Worm (Caenorhabditis elegans) whole organism, L1 larva: ENCODE results near the gene F43G6.8.
A peak's percentile ranks its signal among the peaks of the same experiment; 100 is the strongest.

Source experiments
- C04F5.9 ChIP-seq: sonication (generic microtip); optimal IDR thresholded peaks from 2 replicates; lab custom pipeline; 2016; ENCODE audit warnings: missing genetic modification characterization, missing compliant biosample characterization
- C16A3.4 ChIP-seq: fragments of 150-350 bp; optimal IDR thresholded peaks from 2 replicates; lab custom pipeline; 2014; ENCODE audit warnings: missing biosample characterization, missing genetic modification characterization
- F16B12.6 ChIP-seq: fragments of 150-350 bp; optimal IDR thresholded peaks from 2 replicates; lab custom pipeline; 2014; ENCODE audit warnings: missing biosample characterization, missing genetic modification characterization
- Y116A8C.19 ChIP-seq: sonication (generic microtip); optimal IDR thresholded peaks from 2 replicates; lab custom pipeline; 2016; ENCODE audit warnings: missing compliant biosample characterization, missing genetic modification characterization, borderline replicate concordance
- blmp-1 ChIP-seq: fragments of 150-350 bp; optimal IDR thresholded peaks from 2 replicates; lab custom pipeline; 2014; ENCODE audit warnings: missing biosample characterization, missing genetic modification characterization
- ceh-63 ChIP-seq: fragments of 200-800 bp; sonication (Bioruptor generic); optimal IDR thresholded peaks from 2 replicates; lab custom pipeline; 2018; ENCODE audit warnings: mild to moderate bottlenecking, missing genetic modification characterization, missing compliant biosample characterization
- ceh-8 ChIP-seq: fragments of 200-800 bp; sonication (Bioruptor generic); optimal IDR thresholded peaks from 2 replicates; lab custom pipeline; 2018; ENCODE audit warnings: mild to moderate bottlenecking, missing genetic modification characterization, moderate library complexity, missing compliant biosample characterization
- ceh-82 ChIP-seq, 3 experiments: fragments of 150-350 bp in 1 of 3; sonication (generic microtip) in 2 of 3; optimal IDR thresholded peaks; 2 replicates each; lab custom pipeline; 2014 to 2017; ENCODE audit warnings: missing biosample characterization in 3 of 3, missing genetic modification characterization in 3 of 3
- dsc-1 ChIP-seq: sonication (generic microtip); optimal IDR thresholded peaks from 2 replicates; lab custom pipeline; 2016; ENCODE audit warnings: mild to moderate bottlenecking, missing genetic modification characterization, missing compliant biosample characterization
- efl-3 ChIP-seq: fragments of 200-800 bp; sonication (Bioruptor generic); optimal IDR thresholded peaks from 2 replicates; lab custom pipeline; 2018; ENCODE audit warnings: mild to moderate bottlenecking, missing genetic modification characterization, missing compliant biosample characterization
- egl-13 ChIP-seq: sonication (generic microtip); optimal IDR thresholded peaks from 2 replicates; lab custom pipeline; 2016; ENCODE audit warnings: missing genotype, missing genetic modification reagents, missing genetic modification characterization, missing compliant biosample characterization
- egl-27 ChIP-seq, 2 experiments: fragments of 150-350 bp in 1 of 2; sonication (generic microtip); optimal IDR thresholded peaks; 3 replicates each; lab custom pipeline; 2017 to 2018; ENCODE audit warnings: missing biosample characterization in 2 of 2, missing genetic modification characterization in 2 of 2, missing genetic modification reagents in 2 of 2
- elt-3 ChIP-seq, 6 experiments: fragments of 150-350 bp in 1 of 6; sonication (generic microtip); optimal IDR thresholded peaks; 2 replicates each; lab custom pipeline; 2017 to 2018; ENCODE audit warnings: missing biosample characterization in 6 of 6, missing genetic modification characterization in 6 of 6, inconsistent platforms in 1 of 6
- fkh-8 ChIP-seq: sonication (generic microtip); optimal IDR thresholded peaks from 2 replicates; lab custom pipeline; 2016; ENCODE audit warnings: mild to moderate bottlenecking, missing genetic modification characterization, missing compliant biosample characterization
- grh-1 ChIP-seq: fragments of 200-800 bp; sonication (Bioruptor generic); IDR thresholded peaks from 2 replicates; pipeline ENCODE4 v1.3.6; 2022; ENCODE audit warnings: missing genetic modification reagents, missing genetic modification characterization, missing compliant biosample characterization
- hpl-2 ChIP-seq: fragments of 150-350 bp; optimal IDR thresholded peaks from 2 replicates; lab custom pipeline; 2014; ENCODE audit warnings: missing biosample characterization, missing genetic modification reagents, missing genetic modification characterization
- irx-1 ChIP-seq: sonication (generic microtip); optimal IDR thresholded peaks from 2 replicates; lab custom pipeline; 2016; ENCODE audit warnings: missing genetic modification characterization, missing compliant biosample characterization
- isw-1 ChIP-seq: fragments of 200-800 bp; sonication (Bioruptor generic); IDR thresholded peaks from 2 replicates; pipeline ENCODE4 v1.3.6; 2022; ENCODE audit warnings: missing genetic modification characterization, missing compliant biosample characterization
- lin-13 ChIP-seq: fragments of 150-350 bp; optimal IDR thresholded peaks from 2 replicates; lab custom pipeline; 2014; ENCODE audit warnings: missing biosample characterization, missing genetic modification reagents, missing genetic modification characterization
- lin-14 ChIP-seq: fragments of 200-800 bp; sonication (Bioruptor generic); optimal IDR thresholded peaks from 2 replicates; lab custom pipeline; 2018; ENCODE audit warnings: mild to moderate bottlenecking, missing genetic modification characterization, moderate library complexity, missing compliant biosample characterization
- lin-15B ChIP-seq: fragments of 150-350 bp; sonication (generic microtip); optimal IDR thresholded peaks from 3 replicates; lab custom pipeline; 2014; ENCODE audit warnings: missing biosample characterization, missing genetic modification characterization
- lin-35 ChIP-seq, 2 experiments: fragments of 150-350 bp; optimal IDR thresholded peaks; 2 replicates each; lab custom pipeline; 2014; ENCODE audit warnings: missing biosample characterization in 2 of 2, missing genetic modification characterization in 2 of 2, missing genetic modification reagents in 2 of 2
- lir-3 ChIP-seq: sonication (generic microtip); optimal IDR thresholded peaks from 2 replicates; lab custom pipeline; 2016; ENCODE audit warnings: mild to moderate bottlenecking, missing genetic modification characterization, moderate library complexity, missing compliant biosample characterization; ENCODE audit not compliant: poor library complexity
- lsy-2 ChIP-seq, 2 experiments: fragments of 150-350 bp; optimal IDR thresholded peaks; 2 replicates each; lab custom pipeline; 2014; ENCODE audit warnings: missing biosample characterization in 2 of 2, missing genetic modification characterization in 2 of 2
- mdl-1 ChIP-seq, 2 experiments: fragments of 150-350 bp; optimal IDR thresholded peaks; 2 replicates each; lab custom pipeline; 2014 to 2017; ENCODE audit warnings: missing biosample characterization in 2 of 2, missing genetic modification characterization in 2 of 2, inconsistent platforms in 1 of 2
- nhr-19 ChIP-seq: fragments of 200-800 bp; sonication (Bioruptor generic); conservative IDR thresholded peaks from 2 replicates; pipeline ENCODE4 v1.3.6; 2022; ENCODE audit warnings: missing genetic modification characterization, missing compliant biosample characterization
- nhr-20 ChIP-seq: sonication (generic microtip); optimal IDR thresholded peaks from 2 replicates; lab custom pipeline; 2016; ENCODE audit warnings: mild to moderate bottlenecking, missing genetic modification characterization, missing compliant biosample characterization
- nhr-47 ChIP-seq: sonication (generic microtip); optimal IDR thresholded peaks from 2 replicates; lab custom pipeline; 2016; ENCODE audit warnings: mild to moderate bottlenecking, missing genetic modification characterization, moderate library complexity, missing compliant biosample characterization
- nhr-71 ChIP-seq: sonication (generic microtip); optimal IDR thresholded peaks from 2 replicates; lab custom pipeline; 2016; ENCODE audit warnings: mild to moderate bottlenecking, missing genetic modification characterization, moderate library complexity, missing compliant biosample characterization
- nhr-76 ChIP-seq: sonication (generic microtip); optimal IDR thresholded peaks from 2 replicates; lab custom pipeline; 2017; ENCODE audit warnings: missing biosample characterization, missing genetic modification characterization
- nhr-85 ChIP-seq: sonication (generic microtip); peaks from one replicate; lab custom pipeline; 2016; ENCODE audit warnings: missing genetic modification characterization, inconsistent platforms, missing compliant biosample characterization
- nhr-90 ChIP-seq: sonication (generic microtip); optimal IDR thresholded peaks from 2 replicates; lab custom pipeline; 2016; ENCODE audit warnings: mild to moderate bottlenecking, missing genetic modification characterization, missing compliant biosample characterization; ENCODE audit not compliant: poor library complexity
- pax-3 ChIP-seq: fragments of 200-800 bp; sonication (Bioruptor generic); optimal IDR thresholded peaks from 2 replicates; lab custom pipeline; 2018; ENCODE audit warnings: mild to moderate bottlenecking, missing genetic modification characterization, moderate library complexity, missing compliant biosample characterization
- rnt-1 ChIP-seq: sonication (generic microtip); optimal IDR thresholded peaks from 2 replicates; lab custom pipeline; 2016; ENCODE audit warnings: mild to moderate bottlenecking, missing genetic modification characterization, moderate library complexity, missing compliant biosample characterization
- snpc-4 ChIP-seq: fragments of 150-350 bp; optimal IDR thresholded peaks from 2 replicates; lab custom pipeline; 2014; ENCODE audit warnings: missing biosample characterization, missing genetic modification characterization
- snu-23 ChIP-seq: sonication (generic microtip); optimal IDR thresholded peaks from 2 replicates; lab custom pipeline; 2016; ENCODE audit warnings: missing genetic modification characterization, missing compliant biosample characterization
- sptf-1 ChIP-seq: fragments of 150-350 bp; optimal IDR thresholded peaks from 2 replicates; lab custom pipeline; 2014; ENCODE audit warnings: missing biosample characterization, missing genetic modification characterization
- swsn-7 ChIP-seq: sonication (generic microtip); optimal IDR thresholded peaks from 2 replicates; lab custom pipeline; 2016; ENCODE audit warnings: missing genetic modification characterization, missing compliant biosample characterization
- tlp-1 ChIP-seq: fragments of 150-350 bp; optimal IDR thresholded peaks from 2 replicates; lab custom pipeline; 2014; ENCODE audit warnings: missing biosample characterization, missing genetic modification characterization
- unc-30 ChIP-seq: sonication (generic microtip); optimal IDR thresholded peaks from 2 replicates; lab custom pipeline; 2017; ENCODE audit warnings: missing biosample characterization, missing genetic modification characterization
- vab-15 ChIP-seq: sonication (generic microtip); optimal IDR thresholded peaks from 2 replicates; lab custom pipeline; 2017; ENCODE audit warnings: missing genotype, mild to moderate bottlenecking, missing genetic modification characterization, missing compliant biosample characterization
- ztf-11 ChIP-seq, 2 experiments: sonication (generic microtip); optimal IDR thresholded peaks; 2 replicates each; lab custom pipeline; 2016 to 2017; ENCODE audit warnings: missing genetic modification characterization in 2 of 2, missing biosample characterization in 1 of 2, missing compliant biosample characterization in 1 of 2

The F43G6.8 gene

ce11 chrII:11843441-11843840 is 29.5 kb upstream of the F43G6.8 start:
- TF ChIP-seq ztf-11 (tag; optimal IDR thresholded peaks at IDR 0.05; lab: Kevin White, UChicago) = no peak
- TF ChIP-seq tlp-1 (tag; lab: Kevin White, UChicago) = no peak
- TF ChIP-seq nhr-71 (tag; lab: Kevin White, UChicago) = peak; percentile 7
- TF ChIP-seq fkh-8 (tag; lab: Kevin White, UChicago) = no peak
- TF ChIP-seq nhr-47 (tag; lab: Kevin White, UChicago) = no peak
- TF ChIP-seq hpl-2 (GFP tag; lab: Kevin White, UChicago) = no peak
- no peak for TF ChIP-seq egl-13 (tag; lab: Kevin White, UChicago)
- peak; percentile 69 for TF ChIP-seq nhr-85
- TF ChIP-seq blmp-1 (tag; lab: Kevin White, UChicago) = peak; percentile 46
- TF ChIP-seq unc-30 (tag; lab: Kevin White, UChicago) = no peak
- TF ChIP-seq elt-3 (tag; optimal IDR thresholded peaks at IDR 0.05; lab: Kevin White, UChicago) = no peak
- no peak for TF ChIP-seq sptf-1
- no peak for TF ChIP-seq ceh-82 (tag; optimal IDR thresholded peaks at IDR 0.05; lab: Kevin White, UChicago)
- no peak for TF ChIP-seq grh-1 (GFP tag; lab: Robert Waterston, UW)

ce11 chrII:11842766-11843165 is 28.9 kb upstream of the F43G6.8 start:
- TF ChIP-seq snpc-4 (tag; lab: Kevin White, UChicago) (peak; percentile 27), elt-3 (tag; optimal IDR thresholded peaks at IDR 0.05; lab: Kevin White, UChicago) (no peak)
- TF ChIP-seq, all 84 proteins: peak for 1

- no peak for TF ChIP-seq F16B12.6 (tag; lab: Kevin White, UChicago)
- TF ChIP-seq mdl-1 (tag; optimal IDR thresholded peaks at IDR 0.05; lab: Kevin White, UChicago) = no peak
- no peak for TF ChIP-seq dsc-1
- TF ChIP-seq ceh-63 (GFP tag; lab: Kevin White, UChicago) = no peak
- no peak for TF ChIP-seq fkh-8 (tag; lab: Kevin White, UChicago)
- no peak for TF ChIP-seq lir-3
- TF ChIP-seq ztf-11 (tag; optimal IDR thresholded peaks at IDR 0.05; lab: Kevin White, UChicago) = no peak
- no peak for TF ChIP-seq sptf-1
- no peak for TF ChIP-seq rnt-1 (tag; lab: Kevin White, UChicago)
- no peak for TF ChIP-seq efl-3 (GFP tag; lab: Kevin White, UChicago)
- TF ChIP-seq swsn-7 (tag; lab: Kevin White, UChicago) = no peak
These were observed 28.4 kb upstream of the F43G6.8 start, which contains the start of gene T27D12.1 for ce11 chrII:11842317-11842716. Gene T27D12.1, plus strand, starts transcription at chrII:11842617.

ce11 chrII:11841653-11842052 is 27.8 kb upstream of the F43G6.8 start:
- TF ChIP-seq lsy-2 (tag; optimal IDR thresholded peaks at IDR 0.05; lab: Kevin White, UChicago) (no peak), lin-15B (tag; lab: Kevin White, UChicago) (no peak), Y116A8C.19 (no peak), dsc-1 (no peak), nhr-71 (tag; lab: Kevin White, UChicago) (peak; percentile 57), lin-13 (GFP tag; lab: Kevin White, UChicago) (no peak), ceh-82 (tag; optimal IDR thresholded peaks at IDR 0.05; lab: Kevin White, UChicago) (no peak), irx-1 (no peak), snu-23 (peak; percentile 35), fkh-8 (tag; lab: Kevin White, UChicago) (no peak), pax-3 (tag; lab: Kevin White, UChicago) (no peak), ceh-8 (GFP tag; lab: Kevin White, UChicago) (no peak), nhr-85 (peak; percentile 90), isw-1 (GFP tag; lab: Robert Waterston, UW) (no peak), lin-14 (GFP tag; lab: Kevin White, UChicago) (peak; percentile 35), lin-35 (GFP tag; optimal IDR thresholded peaks at IDR 0.05; lab: Kevin White, UChicago) (no peak), vab-15 (tag; lab: Kevin White, UChicago) (no peak), nhr-19 (GFP tag; lab: Robert Waterston, UW) (0 out of 2 replicates have a peak, but pooled peaks have one; percentile 21), C16A3.4 (no peak), swsn-7 (tag; lab: Kevin White, UChicago) (no peak), nhr-47 (tag; lab: Kevin White, UChicago) (peak; percentile 40), nhr-76 (tag; lab: Kevin White, UChicago) (no peak), grh-1 (GFP tag; lab: Robert Waterston, UW) (0 out of 2 replicates have a peak, but pooled peaks have one; percentile 14), nhr-20 (tag; lab: Kevin White, UChicago) (peak; percentile 50), snpc-4 (tag; lab: Kevin White, UChicago) (peak; percentile 80), egl-27 (tag; optimal IDR thresholded peaks at IDR 0.05; lab: Kevin White, UChicago) (no peak), C04F5.9 (tag; lab: Kevin White, UChicago) (no peak), nhr-90 (tag; lab: Kevin White, UChicago) (peak; percentile 59)
